Fruit fly (Drosophila melanogaster) S2 (cell line): ENCODE data around the gene CG42788.

Experiments used
- CG8478 ChIP-seq: fragments of >200 bp; optimal IDR thresholded peaks from 2 replicates; lab custom pipeline; 2018
- CTCF ChIP-seq, 2 experiments: fragments of >200 bp; optimal IDR thresholded peaks; 2 replicates each; lab custom pipeline; 2018

DNA sequence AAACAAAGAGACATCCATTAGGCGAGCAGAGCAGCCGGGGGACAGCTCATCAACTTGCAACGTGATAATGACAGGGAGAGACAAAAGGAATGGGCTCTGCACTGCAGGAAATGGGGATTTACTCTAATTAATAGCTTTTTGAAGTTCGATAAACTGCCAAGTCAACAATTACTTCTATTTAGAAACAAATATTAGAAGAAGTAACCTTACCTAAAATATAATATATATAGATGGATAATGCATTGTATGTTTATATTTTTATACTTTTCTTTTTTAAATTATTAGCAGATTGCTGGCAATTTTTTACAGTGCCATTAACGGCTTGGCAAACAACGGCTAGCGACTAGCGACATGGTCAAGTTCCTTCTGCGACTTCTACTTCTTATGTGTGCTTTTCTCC lies 18.1 kb downstream of the CG42788 start:
- no peak for TF ChIP-seq CG8478 (lab: Kevin White, UChicago)
- TF ChIP-seq CTCF (optimal IDR thresholded peaks at IDR 0.05; lab: Kevin White, UChicago) = no peak
